Fruit fly (Drosophila melanogaster) whole organism, pupa: ENCODE data around the gene CG15022.

ENCODE experiments used
- EcR ChIP-seq: fragments of 200-800 bp; sonication (Bioruptor generic); optimal IDR thresholded peaks from 3 replicates; lab custom pipeline; 2019; ENCODE audit warnings: missing biosample characterization, missing genetic modification characterization, mild to moderate bottlenecking, moderate library complexity, missing genetic modification reagents
- Pif1A ChIP-seq: fragments of 200-800 bp; sonication (Bioruptor generic); optimal IDR thresholded peaks from 3 replicates; lab custom pipeline; 2016; ENCODE audit warnings: missing biosample characterization, missing genetic modification characterization
- fd96Ca ChIP-seq: fragments of 200-800 bp; sonication (Bioruptor generic); IDR thresholded peaks from 3 replicates; pipeline ENCODE4 v1.3.6; 2022; ENCODE audit warnings: missing biosample characterization, missing genetic modification characterization

DNA sequence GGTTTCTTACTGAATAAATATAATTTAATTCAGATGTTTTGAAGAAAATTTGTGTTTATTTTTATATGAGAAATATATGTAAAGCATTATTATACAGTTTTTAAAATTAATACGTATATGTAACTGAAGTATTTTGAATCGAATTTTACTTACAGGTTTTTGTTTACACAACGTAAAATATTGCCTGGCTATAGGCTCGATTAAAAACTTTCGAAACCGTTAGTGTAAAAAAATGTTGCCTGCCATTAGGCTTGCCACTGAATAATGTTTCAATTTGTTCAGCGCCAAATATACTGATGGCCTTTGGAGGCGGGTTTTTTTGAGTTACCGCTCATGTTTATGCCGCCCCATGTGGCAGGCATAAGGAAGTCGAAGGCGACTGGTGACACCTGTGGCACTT lies 33.5 kb downstream of the CG15022 start:
- no peak for TF ChIP-seq Pif1A (GFP tag; lab: Kevin White, UChicago)
- no peak for TF ChIP-seq fd96Ca (GFP tag; lab: Robert Waterston, UW)
- no peak for TF ChIP-seq EcR (GFP tag; lab: Kevin White, UChicago)
